Worm (Caenorhabditis elegans): ENCODE results near the gene brc-1.

- TF ChIP-seq mdl-1 (tag; optimal IDR thresholded peaks at IDR 0.05) (no peak), ctbp-1 (GFP tag; IDR thresholded peaks at IDR 0.05) (no peak), lin-15B (tag; optimal IDR thresholded peaks at IDR 0.05) (no peak), aly-2 (tag; optimal IDR thresholded peaks at IDR 0.05) (no peak), mdt-29 (GFP tag; IDR thresholded peaks at IDR 0.05) (no peak), fkh-10 (GFP tag; optimal IDR thresholded peaks at IDR 0.05) (no peak), nhr-76 (tag; optimal IDR thresholded peaks at IDR 0.05) (no peak), ceh-20 (GFP tag; IDR thresholded peaks at IDR 0.05) (no peak), aha-1 (tag) (peak; percentile 49), pqm-1 (tag; optimal IDR thresholded peaks at IDR 0.05) (no peak), gei-8 (GFP tag; optimal IDR thresholded peaks at IDR 0.05) (no peak)
Measured at ce11 chrIII:3872978-3873377, 10.2 kb upstream of the brc-1 start.
